Worm (Caenorhabditis elegans): ENCODE measurements around the gene H21P03.10.

DNA sequence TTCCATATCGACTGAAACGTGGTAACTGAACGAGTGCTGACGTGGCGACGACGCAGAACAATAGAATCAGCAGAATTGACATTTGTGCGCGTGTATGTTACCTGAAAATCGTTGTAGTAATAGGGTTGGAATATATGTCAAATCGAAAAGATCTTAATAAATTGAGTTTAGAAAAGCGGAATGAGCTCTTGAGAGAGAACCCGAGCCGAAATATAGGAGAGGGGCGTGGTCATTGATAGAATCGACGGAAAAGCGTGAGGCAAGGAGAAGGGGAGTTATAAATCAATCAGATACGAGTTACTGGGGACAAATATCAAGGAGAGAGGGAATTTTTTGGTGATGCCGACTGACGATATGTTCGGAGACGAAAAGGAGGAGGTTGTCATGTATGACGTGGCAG is 10.1 kb downstream of the H21P03.10 start, which contains the start of gene M04B2.6:
- TF ChIP-seq nhr-76 (tag; optimal IDR thresholded peaks at IDR 0.05) (no peak), nhr-237 (tag; optimal IDR thresholded peaks at IDR 0.05) (no peak), nfya-1 (tag; optimal IDR thresholded peaks at IDR 0.05; ENCODE audit: insufficient read depth) (no peak), nhr-11 (tag; optimal IDR thresholded peaks at IDR 0.05) (no peak), tbx-2 (tag; optimal IDR thresholded peaks at IDR 0.05) (no peak), aly-2 (tag; optimal IDR thresholded peaks at IDR 0.05) (no peak), unc-62 (GFP tag; optimal IDR thresholded peaks at IDR 0.05) (no peak), ZK546.5 (tag; optimal IDR thresholded peaks at IDR 0.05) (no peak), fkh-10 (GFP tag; optimal IDR thresholded peaks at IDR 0.05) (no peak), ceh-9 (tag; optimal IDR thresholded peaks at IDR 0.05) (no peak), nhr-12 (tag; optimal IDR thresholded peaks at IDR 0.05) (no peak), lin-39 (tag; optimal IDR thresholded peaks at IDR 0.05) (no peak), elt-3 (tag; optimal IDR thresholded peaks at IDR 0.05) (no peak)
